Worm (Caenorhabditis elegans) whole organism, L4/young adult: ENCODE data around the gene smz-1.

Experiments used
- W03F9.2 ChIP-seq: fragments of 150-350 bp; optimal IDR thresholded peaks from 2 replicates; lab custom pipeline; 2014; ENCODE audit warnings: missing biosample characterization, missing genetic modification characterization
- dao-5 ChIP-seq: sonication (generic microtip); optimal IDR thresholded peaks from 2 replicates; lab custom pipeline; 2016; ENCODE audit warnings: missing genotype, missing genetic modification characterization, moderate library complexity, missing compliant biosample characterization
- him-1 ChIP-seq: sonication (generic microtip); optimal IDR thresholded peaks from 2 replicates; lab custom pipeline; 2016; ENCODE audit warnings: missing genotype, missing genetic modification reagents, missing genetic modification characterization, missing compliant biosample characterization

The smz-1 gene

DNA sequence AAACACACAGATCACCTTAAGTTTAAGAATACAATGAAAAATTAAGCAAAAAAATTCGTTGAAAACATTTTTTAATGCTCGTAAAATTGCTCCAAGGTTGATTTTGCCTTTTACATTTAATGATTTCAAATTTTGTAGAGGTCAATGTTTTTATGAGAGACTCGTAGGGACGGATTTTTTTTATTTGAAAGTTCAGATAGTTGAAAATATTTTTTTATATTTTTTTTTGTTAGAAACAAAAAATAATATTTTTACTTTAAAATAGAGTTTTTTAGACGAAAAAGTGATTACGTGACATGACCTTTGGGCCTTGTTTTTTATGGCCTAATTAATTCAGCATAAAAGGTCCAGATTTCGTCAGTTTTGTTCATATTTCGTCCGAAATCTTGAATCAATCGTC, at the start of gene smz-1:
smz-1 (plus strand) TSS at position 301 of the 400 bp plus-strand sequence.
- TF ChIP-seq him-1 (no peak), W03F9.2 (tag; lab: Kevin White, UChicago) (no peak), dao-5 (tag; lab: Kevin White, UChicago) (no peak)

DNA sequence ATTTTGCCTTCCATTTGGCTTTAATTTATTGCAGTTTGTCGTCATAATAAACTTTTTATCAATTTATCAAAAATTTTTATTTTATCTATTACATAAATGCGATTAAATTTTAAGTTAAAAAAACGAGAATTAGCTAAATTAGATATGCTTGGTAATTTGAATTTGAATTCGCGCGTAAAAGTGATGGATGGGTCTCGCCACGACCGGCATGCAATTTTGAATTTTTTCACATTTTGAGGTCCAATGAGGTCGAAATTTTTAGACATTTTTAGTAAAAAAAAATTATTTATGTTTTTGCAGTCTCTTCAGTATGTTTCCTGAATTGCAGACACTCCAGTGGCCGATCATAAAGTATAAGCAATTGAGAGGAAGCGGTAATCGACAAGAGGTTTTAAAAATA, 46.2 kb upstream of the smz-1 start, which contains the start of gene dsb-1:
dsb-1 (plus strand) TSS at position 301 of the 400 bp plus-strand sequence.
- no peak for TF ChIP-seq W03F9.2 (tag; lab: Kevin White, UChicago)
- no peak for TF ChIP-seq dao-5 (tag; lab: Kevin White, UChicago)
- TF ChIP-seq him-1 = no peak

DNA sequence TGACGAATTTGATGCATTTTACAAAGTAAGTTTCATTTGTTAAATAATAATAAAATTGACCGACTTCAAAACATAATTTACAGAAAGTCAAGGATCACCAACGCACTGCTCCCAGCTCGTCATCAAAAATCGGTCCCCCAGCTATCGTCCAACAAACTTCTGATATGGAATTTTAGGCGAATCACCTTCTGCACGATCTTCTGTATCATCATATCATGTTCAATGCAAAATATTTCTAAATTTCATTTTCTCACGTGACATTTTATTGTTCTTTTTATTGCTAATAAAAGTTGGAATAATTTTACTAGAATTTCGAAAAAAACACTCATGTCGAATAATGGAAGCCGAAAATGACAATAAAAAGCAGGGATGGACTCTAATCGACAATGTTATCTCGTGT, 44.7 kb upstream of the smz-1 start, which contains the start of gene acl-13:
acl-13 (plus strand) TSS at position 301 of the 400 bp plus-strand sequence.
- TF ChIP-seq W03F9.2 (tag; lab: Kevin White, UChicago) = no peak
- no peak for TF ChIP-seq dao-5 (tag; lab: Kevin White, UChicago)
- TF ChIP-seq him-1 = no peak

DNA sequence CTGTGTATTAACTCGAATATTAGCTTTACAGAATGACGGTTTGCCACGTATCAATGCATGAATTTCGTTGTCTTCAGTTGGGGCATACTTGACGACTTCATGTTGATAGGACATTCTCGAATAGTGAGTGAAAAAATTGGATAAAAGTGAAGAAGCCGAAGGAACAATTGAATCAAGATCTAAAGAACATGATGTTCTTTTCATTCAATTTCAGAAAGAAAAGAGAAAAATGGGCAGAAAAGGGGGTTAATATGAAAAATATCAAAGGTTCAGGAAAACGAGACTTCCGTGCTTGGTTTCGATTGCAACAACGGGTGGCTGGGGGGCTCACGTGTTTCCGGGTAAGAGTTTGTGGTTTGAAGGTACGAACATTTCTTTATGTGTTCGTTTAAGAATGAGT, 40.2 kb upstream of the smz-1 start:
- no peak for TF ChIP-seq W03F9.2 (tag; lab: Kevin White, UChicago)
- TF ChIP-seq him-1 = no peak
- no peak for TF ChIP-seq dao-5 (tag; lab: Kevin White, UChicago)

DNA sequence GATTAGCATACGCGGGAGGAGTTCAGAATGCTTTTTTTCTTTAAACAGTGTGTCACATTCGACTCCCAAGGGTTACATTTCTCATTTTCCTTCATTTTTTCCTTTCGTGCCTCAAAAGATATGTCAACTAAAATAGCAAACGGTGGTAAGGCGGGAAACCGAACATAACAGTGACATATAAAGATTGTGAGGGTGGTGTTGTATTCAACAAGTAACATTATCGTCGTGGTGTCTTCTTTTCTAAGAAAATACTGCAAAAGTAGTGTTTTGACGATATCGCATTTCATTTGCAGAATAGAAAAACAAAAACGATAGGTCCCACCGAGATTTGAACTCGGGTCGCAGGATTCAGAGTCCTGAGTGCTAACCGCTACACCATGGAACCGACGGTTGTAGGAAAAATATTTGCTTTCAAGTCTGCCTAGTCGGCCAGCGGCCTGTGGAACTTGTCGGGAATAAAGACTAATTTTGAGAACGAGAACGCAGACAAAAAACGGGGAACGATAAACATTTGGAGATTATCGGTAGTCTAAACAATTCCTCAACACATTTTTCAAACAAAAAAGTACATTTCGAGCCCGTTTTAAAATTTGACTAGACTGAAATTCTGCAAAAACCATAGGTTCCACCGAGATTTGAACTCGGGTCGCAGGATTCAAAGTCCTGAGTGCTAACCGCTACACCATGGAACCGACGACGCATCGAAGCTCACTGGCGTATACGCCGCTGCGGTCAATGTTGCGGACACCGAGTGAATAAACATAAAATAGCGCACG, 38.0 kb upstream of the smz-1 start:
- TF ChIP-seq W03F9.2 (tag; lab: Kevin White, UChicago) (no peak), him-1 (no peak), dao-5 (tag; lab: Kevin White, UChicago) (no peak)

DNA sequence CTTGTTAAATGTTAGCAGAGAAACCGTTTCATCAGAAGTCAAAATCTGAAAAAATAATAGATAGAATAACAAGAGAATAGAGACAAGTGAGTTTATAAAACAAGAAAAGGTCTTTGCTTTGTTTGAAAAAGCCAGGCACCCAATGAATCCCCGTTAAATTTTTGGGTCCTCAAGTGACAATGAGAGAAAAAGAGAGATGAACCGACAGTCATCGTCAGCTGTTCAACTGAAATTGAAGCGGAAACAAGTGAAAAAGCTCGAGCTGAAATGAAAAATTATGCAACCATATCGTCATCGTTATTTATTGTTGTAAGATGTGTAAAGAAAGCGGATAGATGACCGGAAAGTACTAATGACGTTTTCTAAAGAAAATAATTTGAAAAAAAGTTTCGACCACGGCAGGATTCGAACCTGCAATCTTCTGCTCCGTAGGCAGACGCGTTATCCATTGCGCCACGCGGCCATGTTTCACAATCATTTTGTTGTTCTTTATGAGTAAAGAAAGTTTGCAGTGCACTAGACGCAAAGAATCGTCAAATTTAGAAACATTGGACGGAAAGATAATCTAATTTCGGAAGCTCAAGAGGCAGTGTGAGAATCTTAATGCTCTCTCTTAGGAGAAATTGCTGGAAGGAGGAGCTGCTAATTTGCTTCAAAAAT, 37.2 kb upstream of the smz-1 start, which contains the start of gene F08G5.3:
F08G5.3 (minus strand) TSS at position 51 of the 660 bp plus-strand sequence.
- TF ChIP-seq him-1 = peak; percentile 52
- no peak for TF ChIP-seq W03F9.2 (tag; lab: Kevin White, UChicago)
- TF ChIP-seq dao-5 (tag; lab: Kevin White, UChicago) = peak; percentile 36

DNA sequence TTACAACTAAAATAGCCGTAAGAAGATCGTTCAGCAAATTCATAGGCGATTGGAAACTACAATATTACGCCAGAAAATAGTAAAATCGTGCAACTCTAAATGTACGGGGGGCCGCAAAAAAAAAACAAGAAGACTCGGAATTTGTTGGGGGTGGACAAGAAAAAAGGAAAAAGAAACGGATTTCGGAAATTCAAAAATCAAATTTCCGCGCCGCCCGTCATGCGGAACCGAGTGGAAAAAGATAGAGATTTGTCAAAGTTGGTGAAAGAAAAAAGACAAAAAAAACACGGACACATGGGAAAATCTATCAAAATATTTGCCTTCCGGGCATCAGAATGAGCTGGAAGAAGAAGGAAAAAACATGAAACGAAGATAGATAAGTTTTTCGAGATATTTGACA, 35.6 kb upstream of the smz-1 start:
- no peak for TF ChIP-seq dao-5 (tag; lab: Kevin White, UChicago)
- no peak for TF ChIP-seq W03F9.2 (tag; lab: Kevin White, UChicago)
- no peak for TF ChIP-seq him-1

DNA sequence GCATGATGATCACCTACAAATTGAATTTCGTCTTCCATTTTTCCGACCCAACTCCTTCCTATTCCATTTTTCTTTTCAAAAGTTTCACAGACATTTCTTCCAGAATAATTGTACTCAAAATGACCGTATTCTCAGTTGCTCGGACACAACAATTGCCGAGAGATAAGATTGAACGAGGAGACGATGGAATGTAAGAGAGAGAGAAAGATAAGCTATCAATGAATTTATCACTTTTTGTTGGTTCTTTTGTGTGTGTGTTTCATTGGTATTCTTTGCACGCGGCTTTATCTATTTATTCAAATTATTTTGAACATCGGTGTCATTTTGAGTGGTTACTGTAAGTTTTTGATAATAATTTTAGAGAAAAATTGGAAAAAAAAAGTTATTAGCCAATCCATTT, 34.4 kb upstream of the smz-1 start, which contains the start of gene ugt-65:
ugt-65 (plus strand) TSS at position 229 of the 400 bp plus-strand sequence.
- no peak for TF ChIP-seq W03F9.2 (tag; lab: Kevin White, UChicago)
- TF ChIP-seq dao-5 (tag; lab: Kevin White, UChicago) = no peak
- no peak for TF ChIP-seq him-1

DNA sequence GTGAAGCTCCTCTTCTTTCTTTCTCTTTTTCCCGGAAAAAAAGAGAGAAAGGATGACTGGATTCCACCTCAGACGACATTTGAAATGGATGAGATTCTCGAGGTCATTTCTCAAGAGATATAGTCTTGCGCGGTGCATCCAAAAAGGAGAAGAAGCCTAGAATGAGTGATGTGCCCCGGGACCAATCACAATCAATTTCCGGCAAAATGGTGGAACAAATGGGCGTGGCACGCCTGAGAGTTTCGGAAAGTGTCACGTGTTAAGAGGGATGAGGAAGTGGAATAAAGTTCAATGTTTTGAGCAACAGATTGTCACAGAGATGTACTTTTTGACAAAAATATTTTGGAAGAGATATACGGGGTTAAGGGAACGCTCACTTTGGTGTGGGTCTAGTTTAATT, 29.3 kb upstream of the smz-1 start:
- TF ChIP-seq him-1 = no peak
- TF ChIP-seq dao-5 (tag; lab: Kevin White, UChicago) = no peak
- TF ChIP-seq W03F9.2 (tag; lab: Kevin White, UChicago) = no peak

DNA sequence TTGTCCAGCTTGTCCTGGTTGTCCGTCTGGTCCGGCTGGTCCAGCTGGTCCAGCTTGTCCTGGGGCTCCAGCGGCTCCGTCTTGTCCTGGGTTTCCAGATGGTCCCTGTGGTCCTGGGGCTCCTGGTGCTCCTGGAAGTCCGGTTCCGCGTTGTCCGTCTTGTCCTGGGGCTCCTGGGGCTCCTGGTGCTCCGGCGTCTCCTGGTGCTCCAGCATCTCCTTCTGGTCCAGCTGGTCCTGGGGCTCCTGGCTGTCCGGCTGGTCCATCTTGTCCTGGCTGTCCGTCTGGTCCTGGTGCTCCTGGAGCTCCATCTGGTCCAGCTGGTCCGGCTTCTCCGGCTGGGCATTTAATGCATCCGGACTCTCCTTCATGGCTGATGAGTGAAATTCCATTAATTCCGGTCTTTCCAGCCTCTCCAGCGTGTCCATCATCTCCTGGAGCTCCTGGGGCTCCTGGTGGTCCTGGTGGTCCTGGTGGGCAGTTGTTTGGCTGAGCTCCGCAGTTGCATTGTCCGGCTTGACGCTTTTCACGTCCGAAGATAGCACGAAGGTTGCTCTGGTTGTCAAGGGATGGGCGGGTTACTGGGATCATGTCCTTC, 27.1 kb upstream of the smz-1 start:
- TF ChIP-seq him-1 = no peak
- TF ChIP-seq dao-5 (tag; lab: Kevin White, UChicago) = no peak
- no peak for TF ChIP-seq W03F9.2 (tag; lab: Kevin White, UChicago)

DNA sequence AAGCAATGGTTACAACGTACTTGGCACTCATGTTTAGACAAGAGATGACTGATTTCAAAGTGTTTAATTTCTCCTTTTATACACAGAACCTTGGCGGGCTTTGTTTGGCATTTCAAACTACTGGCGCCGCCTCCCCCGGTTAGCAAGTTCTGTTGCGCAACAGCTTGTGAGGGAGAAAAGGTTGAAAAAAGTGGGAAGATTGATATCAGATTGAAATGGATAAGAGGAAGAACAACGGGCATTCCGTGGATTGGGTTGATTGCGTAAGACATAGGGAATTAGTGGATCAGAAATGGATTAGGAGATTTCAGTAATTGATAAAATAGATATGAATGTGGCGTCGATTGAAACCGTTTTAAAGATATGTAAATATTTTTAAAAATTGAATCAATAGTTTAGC, 26.4 kb upstream of the smz-1 start, which contains the start of gene col-130:
col-130 (minus strand) TSS at position 50 of the 400 bp plus-strand sequence.
- TF ChIP-seq him-1 (no peak), dao-5 (tag; lab: Kevin White, UChicago) (no peak), W03F9.2 (tag; lab: Kevin White, UChicago) (no peak)

DNA sequence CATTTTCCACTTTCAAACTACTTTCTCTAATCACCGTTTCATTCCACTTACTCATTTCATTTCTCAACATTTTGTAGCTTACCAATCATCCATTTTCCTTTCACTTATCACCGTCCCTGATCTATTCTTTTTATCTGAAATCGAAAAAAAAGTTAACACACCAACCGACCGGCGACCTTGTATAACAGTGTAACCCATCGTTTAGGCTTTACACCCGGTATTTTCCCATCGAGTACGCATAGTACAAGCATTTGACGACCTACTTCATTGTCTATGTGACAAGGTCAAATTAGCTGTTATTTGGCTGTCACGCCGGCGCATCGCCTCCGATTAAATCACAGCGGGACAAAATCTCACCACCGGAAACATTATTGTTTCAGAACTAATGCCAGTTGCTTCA, 25.3 kb upstream of the smz-1 start:
- no peak for TF ChIP-seq dao-5 (tag; lab: Kevin White, UChicago)
- TF ChIP-seq W03F9.2 (tag; lab: Kevin White, UChicago) = no peak
- TF ChIP-seq him-1 = no peak

DNA sequence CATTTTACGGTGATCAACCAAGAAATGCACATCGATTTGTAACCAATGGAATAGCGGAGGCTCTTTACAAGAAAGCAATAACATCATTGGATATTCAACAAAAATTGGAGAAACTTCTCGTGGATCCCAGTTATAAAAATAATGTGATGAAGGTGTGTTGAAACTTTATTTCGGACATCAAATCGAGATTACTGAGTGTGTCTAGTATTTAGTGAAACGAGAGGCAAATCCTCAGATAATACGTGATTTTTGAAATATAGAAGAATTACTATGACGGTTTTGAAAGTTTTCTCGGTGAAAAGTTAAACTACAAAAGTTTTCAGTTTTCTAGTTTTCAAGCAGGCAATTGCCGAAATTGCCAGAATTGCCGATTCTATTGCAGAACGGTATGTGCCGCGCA, 23.1 kb upstream of the smz-1 start:
- TF ChIP-seq dao-5 (tag; lab: Kevin White, UChicago) (no peak), W03F9.2 (tag; lab: Kevin White, UChicago) (no peak), him-1 (no peak)

DNA sequence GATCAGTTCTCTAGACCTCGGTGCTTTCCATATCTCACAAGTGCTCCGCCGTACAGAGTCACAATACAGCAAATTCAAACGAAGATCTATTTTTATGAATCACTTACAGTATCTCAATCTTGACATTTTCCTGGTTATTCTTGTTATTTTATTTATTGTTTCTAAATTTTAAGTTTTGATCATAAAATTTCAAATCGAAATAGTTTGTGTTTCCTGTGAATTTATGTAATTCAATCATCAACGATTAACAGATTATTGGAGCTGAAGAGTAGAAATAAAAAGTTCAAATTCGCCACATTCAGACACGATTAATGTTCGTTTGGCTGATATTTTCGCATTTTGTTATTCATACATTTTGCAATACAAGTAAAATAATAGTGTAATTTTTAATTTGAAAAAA, 22.5 kb upstream of the smz-1 start, which contains the start of gene clec-184:
clec-184 (plus strand) TSS at position 301 of the 400 bp plus-strand sequence.
- TF ChIP-seq dao-5 (tag; lab: Kevin White, UChicago) (no peak), W03F9.2 (tag; lab: Kevin White, UChicago) (no peak), him-1 (no peak)
